Fruit fly (Drosophila melanogaster): ENCODE data around the gene Polr2A.

Polr2A gene

DNA sequence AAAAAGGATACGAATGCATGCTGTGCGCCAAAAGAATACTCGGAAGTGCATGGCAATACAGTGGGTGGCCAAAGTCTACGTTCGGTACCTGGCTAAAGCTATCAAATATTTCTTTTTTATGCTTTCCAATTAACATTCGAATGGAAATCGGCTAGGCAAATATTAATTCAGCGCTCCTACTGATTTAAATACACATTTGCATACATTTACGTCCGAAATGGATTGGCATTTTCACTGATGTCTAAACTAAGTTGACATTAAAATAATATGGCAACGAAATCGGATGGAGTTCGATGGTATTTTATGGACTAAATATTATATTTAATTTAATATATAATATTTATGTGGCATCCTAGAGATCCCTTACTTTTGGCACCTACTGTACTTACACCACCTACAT lies 27.6 kb downstream of the Polr2A start:
- TF ChIP-seq HLH106 (tag; optimal IDR thresholded peaks at IDR 0.05) (peak; percentile 12), tai (GFP tag; optimal IDR thresholded peaks at IDR 0.05) (no peak)

DNA sequence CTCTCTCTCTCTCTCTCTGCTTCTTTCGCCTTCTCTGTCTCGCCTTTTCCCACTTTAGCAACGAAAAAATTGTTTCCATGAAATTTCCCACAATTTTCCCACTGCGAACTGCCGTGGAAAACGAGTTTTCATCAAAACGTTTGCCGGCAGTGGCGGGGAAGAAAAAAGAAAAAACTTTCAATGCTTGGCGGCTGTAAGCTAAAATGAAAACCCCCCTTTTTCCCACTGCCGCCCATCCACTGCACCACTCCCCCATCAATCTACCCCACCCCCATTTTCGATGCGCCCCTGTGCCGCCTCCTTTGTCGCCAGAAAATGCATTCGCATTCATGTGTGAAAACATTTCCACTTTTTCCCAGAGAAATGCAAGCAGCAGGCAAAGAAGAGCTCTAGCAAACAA lies 38.9 kb downstream of the Polr2A start:
- no peak for TF ChIP-seq OdsH (GFP tag; optimal IDR thresholded peaks at IDR 0.05)
- TF ChIP-seq woc (GFP tag; optimal IDR thresholded peaks at IDR 0.05), result no peak
- no peak for TF ChIP-seq ey (GFP tag; optimal IDR thresholded peaks at IDR 0.05)
- TF ChIP-seq dmrt93B (GFP tag; optimal IDR thresholded peaks at IDR 0.05), result no peak
- TF ChIP-seq tai (GFP tag; optimal IDR thresholded peaks at IDR 0.05), result no peak
- TF ChIP-seq pan (optimal IDR thresholded peaks at IDR 0.05), result no peak
- no peak for TF ChIP-seq Sp1 (GFP tag; optimal IDR thresholded peaks at IDR 0.05)
- no peak for TF ChIP-seq HLH106 (tag; optimal IDR thresholded peaks at IDR 0.05)
- TF ChIP-seq N (GFP tag; optimal IDR thresholded peaks at IDR 0.05), result no peak
- no peak for TF ChIP-seq Abd-B (GFP tag; optimal IDR thresholded peaks at IDR 0.05)

DNA sequence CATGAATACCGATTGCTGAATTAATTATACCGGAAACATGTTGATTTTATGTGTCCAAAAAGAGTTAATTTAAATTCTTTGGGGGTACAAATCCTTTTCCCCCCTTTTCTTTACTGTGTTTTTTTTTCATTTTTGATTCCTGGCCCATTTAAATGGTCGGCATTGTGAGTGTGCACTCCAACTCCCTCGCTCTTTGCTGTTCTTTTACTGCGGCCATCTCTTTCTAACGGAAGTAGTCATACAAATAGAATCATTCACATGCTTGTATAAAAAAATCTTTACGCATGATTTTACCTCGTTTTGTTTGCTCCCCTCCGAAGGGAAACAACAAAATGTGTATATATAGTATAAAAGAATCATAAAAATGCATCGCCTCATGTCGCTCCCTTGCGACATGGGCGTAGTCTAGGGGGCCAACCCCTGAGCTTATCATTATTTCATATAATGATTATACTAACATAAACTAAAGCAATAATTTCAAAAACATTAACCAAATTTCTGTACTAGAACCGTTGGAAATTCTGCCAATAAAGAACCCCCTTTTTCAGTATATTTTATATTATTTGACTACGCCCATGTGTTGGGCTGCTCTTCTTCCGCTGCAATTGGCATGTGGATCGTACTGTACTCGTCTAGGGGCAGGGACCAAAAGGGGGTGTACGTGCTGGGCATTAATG lies 42.0 kb downstream of the Polr2A start:
- TF ChIP-seq sv (GFP tag; optimal IDR thresholded peaks at IDR 0.05) (peak; percentile 57), OdsH (GFP tag; optimal IDR thresholded peaks at IDR 0.05) (peak; percentile 3), psq (GFP tag; optimal IDR thresholded peaks at IDR 0.05) (peak; percentile 8), fru (GFP tag; optimal IDR thresholded peaks at IDR 0.05) (peak; percentile 40), dl (GFP tag; optimal IDR thresholded peaks at IDR 0.05; ENCODE audit: insufficient read depth in 1 of 2, partially characterized antibody in 2 of 2) (no peak), HLH106 (tag; optimal IDR thresholded peaks at IDR 0.05) (peak; percentile 49), Sp1 (GFP tag; optimal IDR thresholded peaks at IDR 0.05) (peak; percentile 34), Mio (GFP tag; optimal IDR thresholded peaks at IDR 0.05) (no peak), ey (GFP tag; optimal IDR thresholded peaks at IDR 0.05) (peak; percentile 4), foxo (GFP tag; optimal IDR thresholded peaks at IDR 0.05) (peak in 1 of 2 experiments; percentile 47), rgr (GFP tag; optimal IDR thresholded peaks at IDR 0.05) (peak; percentile 27), CrebA (GFP tag; optimal IDR thresholded peaks at IDR 0.05; ENCODE audit: borderline replicate concordance) (no peak), CG9705 (GFP tag; optimal IDR thresholded peaks at IDR 0.05) (peak; percentile 0), h (GFP tag; optimal IDR thresholded peaks at IDR 0.05) (peak; percentile 53)

DNA sequence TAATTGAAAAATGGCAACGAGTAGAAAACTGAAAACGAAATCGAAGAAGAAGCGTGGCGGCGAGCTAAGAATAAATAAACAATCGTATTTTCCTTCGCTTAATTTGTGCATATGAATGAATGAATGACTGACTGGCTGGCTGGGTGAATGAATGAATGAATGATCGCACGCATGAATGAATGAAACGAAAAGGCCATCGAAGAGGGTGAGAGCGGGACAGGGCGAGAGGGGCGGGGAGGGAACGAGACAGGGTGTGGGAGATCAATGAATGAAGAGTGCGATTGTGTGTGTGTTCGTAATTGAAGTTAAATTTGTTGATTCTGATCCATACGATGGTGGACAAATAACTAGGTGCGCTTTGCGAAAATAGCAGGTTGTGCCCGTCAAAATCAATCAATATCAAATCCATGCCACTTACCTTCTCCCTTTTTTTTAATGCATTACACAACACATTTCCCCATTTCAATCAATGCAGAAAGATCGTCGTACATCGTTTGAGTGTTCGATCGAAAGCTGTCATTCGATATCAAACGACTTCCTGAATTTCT lies 43.0 kb downstream of the Polr2A start:
- no peak for TF ChIP-seq h (GFP tag; optimal IDR thresholded peaks at IDR 0.05)
- no peak for TF ChIP-seq Abd-B (GFP tag; optimal IDR thresholded peaks at IDR 0.05)
- no peak for TF ChIP-seq brk (GFP tag; optimal IDR thresholded peaks at IDR 0.05)
- TF ChIP-seq usp (GFP tag; optimal IDR thresholded peaks at IDR 0.05), result no peak
- peak; percentile 35 for TF ChIP-seq Vsx2 (GFP tag; optimal IDR thresholded peaks at IDR 0.05; ENCODE audit: partially characterized antibody)
- no peak for TF ChIP-seq Dfd (GFP tag; optimal IDR thresholded peaks at IDR 0.05)
- no peak for TF ChIP-seq Jra (GFP tag; optimal IDR thresholded peaks at IDR 0.05)
- TF ChIP-seq CG9705 (GFP tag; optimal IDR thresholded peaks at IDR 0.05), result no peak

DNA sequence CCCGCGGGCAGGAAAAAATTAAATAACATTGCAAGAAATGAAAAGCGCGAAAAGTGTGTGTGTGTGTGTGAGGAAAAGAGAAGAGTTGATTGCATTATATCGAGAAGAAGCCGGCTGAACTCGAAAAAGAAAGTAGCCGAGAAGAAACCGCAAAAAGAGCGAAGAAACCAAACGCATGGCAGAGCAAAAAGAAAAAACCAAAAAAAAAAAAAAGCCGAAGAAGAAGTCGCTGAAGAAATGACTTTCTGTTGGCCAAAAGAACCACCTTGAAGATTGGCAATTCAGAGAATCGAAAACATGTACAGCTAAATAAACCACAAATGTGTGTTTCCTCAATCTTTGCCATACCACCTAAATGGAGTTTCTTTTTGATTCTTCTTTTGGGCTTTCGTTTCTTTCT lies 46.2 kb downstream of the Polr2A start:
- TF ChIP-seq Dif (GFP tag; optimal IDR thresholded peaks at IDR 0.05; ENCODE audit: partially characterized antibody) (no peak), Vsx2 (GFP tag; optimal IDR thresholded peaks at IDR 0.05; ENCODE audit: partially characterized antibody) (no peak), Hnf4 (GFP tag; optimal IDR thresholded peaks at IDR 0.05) (no peak), psq (GFP tag; optimal IDR thresholded peaks at IDR 0.05) (peak; percentile 68), woc (GFP tag; optimal IDR thresholded peaks at IDR 0.05) (no peak)
